Worm (Caenorhabditis elegans) whole organism, mixed stage, embryonic: ENCODE measurements around the gene D2062.13.

ENCODE experiments used
- elt-1 ChIP-seq: sonication (generic microtip); optimal IDR thresholded peaks from 2 replicates; lab custom pipeline; 2017; ENCODE audit warnings: missing genetic modification characterization, mild to moderate bottlenecking, missing compliant biosample characterization, antibody characterized with exemption, moderate library complexity, borderline replicate concordance; ENCODE audit not compliant: insufficient read depth
- nhr-12 ChIP-seq: fragments of 150-350 bp; optimal IDR thresholded peaks from 2 replicates; lab custom pipeline; 2014; ENCODE audit warnings: missing biosample characterization, missing genetic modification characterization
- nhr-76 ChIP-seq: sonication (generic microtip); optimal IDR thresholded peaks from 2 replicates; lab custom pipeline; 2017; ENCODE audit warnings: missing biosample characterization, missing genetic modification characterization
- pha-4 ChIP-seq: fragments of 150-350 bp; optimal IDR thresholded peaks from 2 replicates; lab custom pipeline; 2018; ENCODE audit warnings: missing biosample characterization, missing genetic modification reagents, missing genetic modification characterization
- snpc-4 ChIP-seq: fragments of 150-350 bp; optimal IDR thresholded peaks from 2 replicates; lab custom pipeline; 2014; ENCODE audit warnings: missing biosample characterization, missing genetic modification characterization
- unc-62 ChIP-seq: fragments of 150-350 bp; optimal IDR thresholded peaks from 2 replicates; lab custom pipeline; 2014; ENCODE audit warnings: missing biosample characterization, missing genetic modification reagents, missing genetic modification characterization
- ztf-11 ChIP-seq: fragments of 150-350 bp; optimal IDR thresholded peaks from 2 replicates; lab custom pipeline; 2014; ENCODE audit warnings: missing biosample characterization, missing genetic modification characterization

DNA sequence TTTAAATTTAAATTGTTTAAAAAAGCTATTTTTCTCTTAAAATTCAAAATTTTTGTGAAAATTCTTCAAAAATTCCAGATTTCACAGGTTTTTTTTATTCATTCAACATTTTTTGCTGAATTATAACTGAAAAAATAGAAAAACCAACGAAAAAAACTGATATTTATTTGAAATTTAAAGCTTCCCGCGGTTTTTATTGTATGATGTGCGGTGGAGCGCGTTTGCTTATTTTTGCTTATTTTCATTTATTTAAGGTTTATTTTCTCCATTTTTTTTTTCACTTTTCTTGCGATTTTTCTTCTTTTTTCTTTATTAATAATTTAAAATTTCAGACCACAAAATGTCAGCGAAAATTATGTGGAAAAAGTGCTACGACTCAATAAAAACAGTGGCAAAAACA lies 25.7 kb downstream of the D2062.13 start, which contains the start of gene F22E5.9:
- TF ChIP-seq ztf-11 (tag; lab: Kevin White, UChicago) (no peak), snpc-4 (tag; lab: Kevin White, UChicago) (no peak), unc-62 (GFP tag; lab: Kevin White, UChicago) (no peak), nhr-76 (tag; lab: Kevin White, UChicago) (no peak), elt-1 (tag; lab: Kevin White, UChicago) (no peak), nhr-12 (no peak), pha-4 (tag; lab: Kevin White, UChicago) (no peak)
